Worm (Caenorhabditis elegans): ENCODE measurements around the gene ccm-2.
A peak's percentile ranks its signal among the peaks of the same experiment; 100 is the strongest.

The ccm-2 gene

DNA sequence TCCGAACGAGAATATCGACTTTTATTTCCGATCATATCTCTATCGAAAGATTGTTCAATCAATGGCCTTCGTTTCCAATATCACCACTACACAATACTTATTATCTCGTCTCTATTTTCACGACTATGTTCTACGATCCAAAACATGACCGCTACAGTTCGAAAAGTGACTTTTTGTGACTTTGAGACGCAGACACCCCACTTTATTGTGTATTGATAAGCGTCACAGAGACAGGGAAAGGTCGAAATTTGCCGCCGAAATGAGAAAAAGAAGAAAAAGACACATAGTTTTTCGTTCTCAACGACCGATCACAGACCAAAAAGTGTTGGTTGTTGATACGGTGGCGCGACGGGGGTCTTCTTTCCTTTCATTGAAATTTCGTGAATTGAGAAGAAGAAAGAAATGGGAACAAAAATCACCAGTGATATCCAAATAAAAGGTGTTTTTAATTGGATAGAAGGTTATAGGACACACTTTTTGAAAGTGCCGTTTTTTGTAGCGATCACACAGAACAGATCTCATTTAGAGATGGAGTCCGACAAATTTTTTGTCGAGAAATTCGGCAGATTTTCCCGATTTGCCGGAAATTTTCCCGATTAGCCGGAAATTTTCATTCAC, 25.0 kb downstream of the ccm-2 start:
- TF ChIP-seq hlh-30 (tag; optimal IDR thresholded peaks at IDR 0.05; ENCODE audit: insufficient read depth) (no peak), pros-1 (tag; optimal IDR thresholded peaks at IDR 0.05) (no peak), madf-2 (tag; optimal IDR thresholded peaks at IDR 0.05) (no peak), zip-5 (tag; optimal IDR thresholded peaks at IDR 0.05) (no peak), C08G9.2 (tag; optimal IDR thresholded peaks at IDR 0.05) (no peak), ceh-14 (tag; optimal IDR thresholded peaks at IDR 0.05) (no peak), ceh-45 (GFP tag; IDR thresholded peaks at IDR 0.05) (no peak), unc-55 (GFP tag; optimal IDR thresholded peaks at IDR 0.05) (no peak), pqm-1 (tag; optimal IDR thresholded peaks at IDR 0.05) (no peak), ceh-48 (tag; optimal IDR thresholded peaks at IDR 0.05) (no peak), C38D4.7 (GFP tag; optimal IDR thresholded peaks at IDR 0.05) (no peak), dmd-4 (tag; optimal IDR thresholded peaks at IDR 0.05; ENCODE audit: borderline replicate concordance) (no peak), K09A11.1 (tag; optimal IDR thresholded peaks at IDR 0.05; ENCODE audit: insufficient read depth) (no peak), sox-4 (tag; optimal IDR thresholded peaks at IDR 0.05) (no peak), ahr-1 (tag; optimal IDR thresholded peaks at IDR 0.05) (no peak), ztf-16 (tag; optimal IDR thresholded peaks at IDR 0.05) (no peak)

DNA sequence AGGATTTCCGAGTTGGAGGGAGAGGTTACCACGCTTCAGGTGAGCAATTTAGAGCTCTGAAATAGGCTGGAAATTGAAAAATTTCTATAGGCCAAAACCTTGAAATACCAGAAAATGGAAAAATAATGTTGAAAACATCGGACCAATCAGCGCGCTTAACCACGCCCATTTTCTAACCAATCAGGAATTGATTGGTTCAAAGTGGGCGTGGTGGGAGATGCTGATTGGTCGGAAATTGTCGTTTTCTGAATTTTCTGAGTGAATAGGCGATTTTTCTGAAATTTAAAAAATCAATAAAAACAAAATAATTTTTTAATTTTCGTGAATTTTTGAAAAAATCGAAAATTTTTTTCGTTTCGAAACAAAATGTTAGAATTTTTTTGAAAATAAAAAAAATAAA, 26.5 kb downstream of the ccm-2 start:
- TF ChIP-seq nfya-1 (tag; optimal IDR thresholded peaks at IDR 0.05): peak; percentile 99
- TF ChIP-seq fkh-10 (GFP tag; optimal IDR thresholded peaks at IDR 0.05): no peak

DNA sequence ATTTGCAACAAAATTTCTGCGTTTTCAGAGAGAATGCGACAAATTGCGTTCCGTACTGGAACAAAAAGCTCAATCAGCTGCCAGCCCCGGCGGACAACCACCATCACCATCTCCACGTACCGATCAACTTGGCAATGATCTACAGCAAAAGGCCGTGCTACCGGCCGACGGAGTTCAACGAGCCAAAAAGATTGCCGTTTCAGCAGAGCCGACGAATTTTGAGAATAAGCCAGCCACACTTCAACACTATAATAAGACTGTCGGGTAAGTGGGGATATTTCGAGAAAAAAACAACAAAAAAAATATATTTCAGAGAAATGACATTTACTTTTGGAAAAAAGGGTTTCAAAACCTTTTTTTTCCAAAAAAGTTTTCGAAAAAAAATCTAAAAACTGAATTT, 28.2 kb downstream of the ccm-2 start:
- TF ChIP-seq fkh-6 (tag; optimal IDR thresholded peaks at IDR 0.05) (no peak), pha-2 (tag; optimal IDR thresholded peaks at IDR 0.05) (no peak), unc-3 (GFP tag; conservative IDR thresholded peaks at IDR 0.05) (no peak), unc-3 (tag; optimal IDR thresholded peaks at IDR 0.05) (no peak), elt-4 (tag; optimal IDR thresholded peaks at IDR 0.05) (no peak), pag-3 (tag; optimal IDR thresholded peaks at IDR 0.05; ENCODE audit: borderline replicate concordance) (no peak), ztf-16 (tag; optimal IDR thresholded peaks at IDR 0.05) (no peak), Y22D7AL.16 (tag; optimal IDR thresholded peaks at IDR 0.05) (no peak), pqm-1 (tag; optimal IDR thresholded peaks at IDR 0.05) (no peak), ceh-34 (tag; optimal IDR thresholded peaks at IDR 0.05) (no peak), pat-9 (tag; optimal IDR thresholded peaks at IDR 0.05) (no peak), ets-4 (tag; optimal IDR thresholded peaks at IDR 0.05) (no peak), hlh-6 (tag; optimal IDR thresholded peaks at IDR 0.05) (no peak), zip-5 (tag; optimal IDR thresholded peaks at IDR 0.05) (no peak), ahr-1 (tag; optimal IDR thresholded peaks at IDR 0.05) (no peak), mec-3 (tag; optimal IDR thresholded peaks at IDR 0.05; ENCODE audit: borderline replicate concordance) (no peak)

DNA sequence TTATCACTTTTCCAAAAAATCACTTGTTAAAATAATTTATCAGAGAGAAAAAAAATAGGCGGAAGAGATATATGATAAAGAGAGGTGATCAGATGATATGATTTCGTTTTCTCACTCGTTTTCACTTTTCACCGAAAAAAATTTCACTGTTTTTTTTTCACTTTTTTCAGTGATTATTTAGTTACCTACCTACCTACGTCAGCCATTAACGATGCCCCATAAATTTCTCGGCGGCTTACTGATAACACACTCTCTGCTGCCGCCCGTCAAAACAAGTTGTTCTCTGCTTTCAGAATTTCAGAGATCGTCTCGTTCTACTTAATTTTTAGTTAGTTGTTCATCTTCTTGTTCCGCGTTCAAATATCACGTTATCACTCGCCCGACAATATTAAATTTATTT, 32.4 kb downstream of the ccm-2 start:
- TF ChIP-seq ceh-30 (tag; optimal IDR thresholded peaks at IDR 0.05) (no peak), gmeb-2 (tag; optimal IDR thresholded peaks at IDR 0.05) (no peak), ztf-16 (tag; optimal IDR thresholded peaks at IDR 0.05) (no peak), ceh-19 (GFP tag; optimal IDR thresholded peaks at IDR 0.05) (no peak), C38D4.7 (GFP tag; optimal IDR thresholded peaks at IDR 0.05) (no peak), tbx-7 (tag; optimal IDR thresholded peaks at IDR 0.05) (no peak), rnt-1 (tag; optimal IDR thresholded peaks at IDR 0.05) (no peak), madf-2 (tag; optimal IDR thresholded peaks at IDR 0.05) (no peak)

Data from whole organism, late embryonic.